Worm (Caenorhabditis elegans) whole organism, young adult: ENCODE measurements around the gene T21B10.3.

Experiments
- F22D6.2 ChIP-seq: sonication (generic microtip); optimal IDR thresholded peaks from 2 replicates; lab custom pipeline; 2016; ENCODE audit warnings: mild to moderate bottlenecking, missing genetic modification characterization, missing compliant biosample characterization
- F39B2.1 ChIP-seq: fragments of 200-800 bp; sonication (Bioruptor generic); IDR thresholded peaks from 2 replicates; pipeline ENCODE4 v1.3.6; 2022; ENCODE audit warnings: missing genetic modification reagents, missing genetic modification characterization, missing compliant biosample characterization
- K11D2.4 ChIP-seq: fragments of 200-800 bp; sonication (Bioruptor generic); IDR thresholded peaks from 2 replicates; pipeline ENCODE4 v1.3.6; 2022; ENCODE audit warnings: missing genetic modification reagents, missing genetic modification characterization, missing compliant biosample characterization
- T26A5.8 ChIP-seq: sonication (generic microtip); optimal IDR thresholded peaks from 2 replicates; lab custom pipeline; 2016; ENCODE audit warnings: missing genetic modification characterization, missing compliant biosample characterization
- Y79H2A.3 ChIP-seq: fragments of 200-800 bp; sonication (Bioruptor generic); conservative IDR thresholded peaks from 2 replicates; pipeline ENCODE4 v1.3.6; 2022; ENCODE audit warnings: missing genetic modification reagents, missing genetic modification characterization, missing compliant biosample characterization
- ZK185.1 ChIP-seq: sonication (generic microtip); optimal IDR thresholded peaks from 2 replicates; lab custom pipeline; 2016; ENCODE audit warnings: mild to moderate bottlenecking, missing genetic modification characterization, missing compliant biosample characterization; ENCODE audit not compliant: poor library complexity, severe bottlenecking
- attf-3 ChIP-seq: fragments of 200-800 bp; sonication (Bioruptor generic); conservative IDR thresholded peaks from 2 replicates; pipeline ENCODE4 v1.3.6; 2022; ENCODE audit warnings: missing genetic modification reagents, missing genetic modification characterization, missing compliant biosample characterization
- bed-1 ChIP-seq: fragments of 200-800 bp; sonication (Bioruptor generic); IDR thresholded peaks from 2 replicates; pipeline ENCODE4 v1.3.6; 2022; ENCODE audit warnings: missing genetic modification reagents, missing genetic modification characterization, missing compliant biosample characterization
- bed-2 ChIP-seq: fragments of 200-800 bp; sonication (Bioruptor generic); IDR thresholded peaks from 2 replicates; pipeline ENCODE4 v1.3.6; 2022; ENCODE audit warnings: missing genetic modification reagents, missing genetic modification characterization, missing compliant biosample characterization
- cebp-1 ChIP-seq, 2 experiments: fragments of 200-800 bp in 1 of 2; sonication (Bioruptor generic) in 1 of 2; sonication (generic microtip) in 1 of 2; IDR thresholded peaks in 1 of 2; optimal IDR thresholded peaks in 1 of 2; 2 replicates each; pipeline versions ENCODE4 v1.3.6 to Lab custom; 2017 to 2022; ENCODE audit warnings: missing compliant biosample characterization in 2 of 2, missing genetic modification characterization in 2 of 2, mild to moderate bottlenecking in 1 of 2, missing genetic modification reagents in 1 of 2, moderate library complexity in 1 of 2
- cebp-2 ChIP-seq: fragments of 200-800 bp; sonication (Bioruptor generic); IDR thresholded peaks from 2 replicates; pipeline ENCODE4 v1.3.6; 2022; ENCODE audit warnings: missing genetic modification characterization, missing compliant biosample characterization
- ceh-27 ChIP-seq: fragments of 200-800 bp; sonication (Bioruptor generic); optimal IDR thresholded peaks from 2 replicates; lab custom pipeline; 2018; ENCODE audit warnings: mild to moderate bottlenecking, missing genetic modification characterization, moderate library complexity, missing compliant biosample characterization
- ceh-40 ChIP-seq: fragments of 200-800 bp; sonication (Bioruptor generic); IDR thresholded peaks from 2 replicates; pipeline ENCODE4 v1.3.6; 2022; ENCODE audit warnings: missing genetic modification characterization, missing compliant biosample characterization
- ceh-58 ChIP-seq: fragments of 200-800 bp; sonication (Bioruptor generic); IDR thresholded peaks from 2 replicates; pipeline ENCODE4 v1.3.6; 2022; ENCODE audit warnings: missing genetic modification characterization, missing compliant biosample characterization
- ceh-79 ChIP-seq: sonication (generic microtip); optimal IDR thresholded peaks from 2 replicates; lab custom pipeline; 2017; ENCODE audit warnings: mild to moderate bottlenecking, missing genetic modification characterization, missing compliant biosample characterization
- die-1 ChIP-seq: sonication (generic microtip); optimal IDR thresholded peaks from 2 replicates; lab custom pipeline; 2016; ENCODE audit warnings: missing genotype, mild to moderate bottlenecking, missing genetic modification characterization, missing compliant biosample characterization
- egl-44 ChIP-seq: fragments of 200-800 bp; sonication (Bioruptor generic); IDR thresholded peaks from 2 replicates; pipeline ENCODE4 v1.3.6; 2022; ENCODE audit warnings: missing genetic modification reagents, missing genetic modification characterization, missing compliant biosample characterization
- fkh-3 ChIP-seq: sonication (generic microtip); optimal IDR thresholded peaks from 2 replicates; lab custom pipeline; 2016; ENCODE audit warnings: mild to moderate bottlenecking, missing genetic modification characterization, missing compliant biosample characterization
- gei-17 ChIP-seq: fragments of 200-800 bp; sonication (Bioruptor generic); optimal IDR thresholded peaks from 2 replicates; lab custom pipeline; 2018; ENCODE audit warnings: mild to moderate bottlenecking, missing genetic modification characterization, missing compliant biosample characterization
- lin-26 ChIP-seq: fragments of 200-800 bp; sonication (Bioruptor generic); IDR thresholded peaks from 2 replicates; pipeline ENCODE4 v1.3.6; 2022; ENCODE audit warnings: missing genetic modification reagents, missing genetic modification characterization, missing compliant biosample characterization
- lin-35 ChIP-seq, 3 experiments: fragments of 150-350 bp in 2 of 3; sonication (generic microtip) in 1 of 3; optimal IDR thresholded peaks; 2 replicates each; lab custom pipeline; 2014 to 2018; ENCODE audit warnings: missing biosample characterization in 3 of 3, missing genetic modification characterization in 3 of 3, missing genetic modification reagents in 3 of 3
- madf-10 ChIP-seq: sonication (generic microtip); optimal IDR thresholded peaks from 2 replicates; lab custom pipeline; 2016; ENCODE audit warnings: mild to moderate bottlenecking, missing genetic modification characterization, missing compliant biosample characterization
- madf-3 ChIP-seq: fragments of 200-800 bp; sonication (Bioruptor generic); IDR thresholded peaks from 2 replicates; pipeline ENCODE4 v1.3.6; 2022; ENCODE audit warnings: missing genetic modification reagents, missing genetic modification characterization, missing compliant biosample characterization
- madf-8 ChIP-seq: fragments of 200-800 bp; sonication (Bioruptor generic); conservative IDR thresholded peaks from 2 replicates; pipeline ENCODE4 v1.3.6; 2022; ENCODE audit warnings: missing genetic modification reagents, missing genetic modification characterization, missing compliant biosample characterization
- nhr-27 ChIP-seq: fragments of 200-800 bp; sonication (Bioruptor generic); optimal IDR thresholded peaks from 2 replicates; lab custom pipeline; 2018; ENCODE audit warnings: mild to moderate bottlenecking, missing genetic modification characterization, moderate library complexity, missing compliant biosample characterization
- nhr-80 ChIP-seq: sonication (generic microtip); optimal IDR thresholded peaks from 2 replicates; lab custom pipeline; 2016; ENCODE audit warnings: missing genetic modification characterization, missing compliant biosample characterization
- rcor-1 ChIP-seq: fragments of 200-800 bp; sonication (Bioruptor generic); IDR thresholded peaks from 2 replicates; pipeline ENCODE4 v1.3.6; 2022; ENCODE audit warnings: missing genetic modification reagents, missing genetic modification characterization, missing compliant biosample characterization
- sdz-38 ChIP-seq: sonication (generic microtip); optimal IDR thresholded peaks from 2 replicates; lab custom pipeline; 2016; ENCODE audit warnings: missing genotype, missing genetic modification characterization, missing compliant biosample characterization
- somi-1 ChIP-seq: fragments of 200-800 bp; sonication (Bioruptor generic); optimal IDR thresholded peaks from 2 replicates; lab custom pipeline; 2018; ENCODE audit warnings: mild to moderate bottlenecking, missing genetic modification characterization, missing compliant biosample characterization
- tlf-1 ChIP-seq: fragments of 200-800 bp; sonication (Bioruptor generic); optimal IDR thresholded peaks from 2 replicates; lab custom pipeline; 2018; ENCODE audit warnings: mild to moderate bottlenecking, missing genetic modification characterization, missing compliant biosample characterization
- unc-62 ChIP-seq: fragments of 150-350 bp; optimal IDR thresholded peaks from 2 replicates; lab custom pipeline; 2014; ENCODE audit warnings: missing biosample characterization, missing genetic modification reagents, missing genetic modification characterization
- zim-3 ChIP-seq: sonication (generic microtip); optimal IDR thresholded peaks from 2 replicates; lab custom pipeline; 2017; ENCODE audit warnings: mild to moderate bottlenecking, missing genetic modification characterization, moderate library complexity, missing compliant biosample characterization
- ztf-18 ChIP-seq: sonication (generic microtip); optimal IDR thresholded peaks from 2 replicates; lab custom pipeline; 2016; ENCODE audit warnings: missing genotype, mild to moderate bottlenecking, missing genetic modification characterization, missing compliant biosample characterization
- ztf-26 ChIP-seq: sonication (generic microtip); optimal IDR thresholded peaks from 2 replicates; lab custom pipeline; 2017; ENCODE audit warnings: missing genetic modification characterization, missing compliant biosample characterization

T21B10.3 gene

ce11 chrII:8956896-8957295 is 22.7 kb downstream of the T21B10.3 start:
- TF ChIP-seq ceh-27 (GFP tag; lab: Kevin White, UChicago) (no peak), lin-26 (no peak), ztf-18 (tag; lab: Kevin White, UChicago) (no peak), ceh-40 (no peak), F39B2.1 (GFP tag; lab: Robert Waterston, UW) (no peak), cebp-1 (GFP tag; IDR thresholded peaks at IDR 0.05; lab: Robert Waterston, UW) (no peak), cebp-1 (tag; optimal IDR thresholded peaks at IDR 0.05; lab: Kevin White, UChicago) (no peak), nhr-80 (no peak), zim-3 (no peak), Y79H2A.3 (GFP tag; lab: Robert Waterston, UW) (no peak), nhr-27 (no peak), lin-35 (GFP tag; optimal IDR thresholded peaks at IDR 0.05; lab: Kevin White, UChicago) (no peak), ztf-26 (tag; lab: Kevin White, UChicago) (no peak), die-1 (tag; lab: Kevin White, UChicago) (no peak)

- 0 out of 2 replicates have a peak, but pooled peaks have one; percentile 33 for TF ChIP-seq madf-3 (GFP tag; lab: Robert Waterston, UW)
- TF ChIP-seq gei-17 (GFP tag; lab: Kevin White, UChicago) = no peak
- no peak for TF ChIP-seq ceh-58 (GFP tag; lab: Robert Waterston, UW)
- TF ChIP-seq ceh-79 (tag; lab: Kevin White, UChicago) = no peak
These were observed 24.9 kb downstream of the T21B10.3 start for ce11 chrII:8959081-8959480.

- TF ChIP-seq sdz-38 (tag; lab: Kevin White, UChicago) = no peak
- no peak for TF ChIP-seq somi-1 (GFP tag; lab: Kevin White, UChicago)
- TF ChIP-seq, all 124 proteins: peak for 0
These were observed 26.2 kb downstream of the T21B10.3 start, which contains the start of gene cal-2 for ce11 chrII:8960414-8960813. TSS of gene cal-2 (plus strand) at chrII:8960714.

ce11 chrII:8961450-8961849 is 27.3 kb downstream of the T21B10.3 start:
- TF ChIP-seq T26A5.8 (tag; lab: Kevin White, UChicago) (no peak), cebp-2 (GFP tag; lab: Robert Waterston, UW) (no peak), egl-44 (no peak), tlf-1 (no peak), fkh-3 (tag; lab: Kevin White, UChicago) (no peak), rcor-1 (GFP tag; lab: Robert Waterston, UW) (no peak), gei-17 (GFP tag; lab: Kevin White, UChicago) (no peak), F22D6.2 (no peak), attf-3 (GFP tag; lab: Robert Waterston, UW) (no peak), cebp-1 (GFP tag; IDR thresholded peaks at IDR 0.05; lab: Robert Waterston, UW) (no peak), cebp-1 (tag; optimal IDR thresholded peaks at IDR 0.05; lab: Kevin White, UChicago) (no peak), unc-62 (GFP tag; lab: Kevin White, UChicago) (no peak), bed-1 (no peak), madf-8 (GFP tag; lab: Robert Waterston, UW) (no peak), ZK185.1 (tag; lab: Kevin White, UChicago) (no peak), bed-2 (GFP tag; lab: Robert Waterston, UW) (no peak), K11D2.4 (GFP tag; lab: Robert Waterston, UW) (no peak), madf-10 (tag; lab: Kevin White, UChicago) (no peak)
